Worm (Caenorhabditis elegans): ENCODE data around the gene popl-7.

The popl-7 gene

ce11 chrIV:13393246-13393716, 22.8 kb downstream of the popl-7 start (continued):
- no peak for TF ChIP-seq lag-1 (GFP tag; IDR thresholded peaks at IDR 0.05)
- TF ChIP-seq F33H1.4 (GFP tag; IDR thresholded peaks at IDR 0.05), result no peak
- TF ChIP-seq lin-54 (GFP tag; optimal IDR thresholded peaks at IDR 0.05), result no peak
- TF ChIP-seq mcd-1 (GFP tag; IDR thresholded peaks at IDR 0.05), result no peak
- no peak for TF ChIP-seq attf-3 (GFP tag; conservative IDR thresholded peaks at IDR 0.05)
- TF ChIP-seq rpc-1 (optimal IDR thresholded peaks at IDR 0.05), result no peak
- no peak for TF ChIP-seq rpc-1 (tag; optimal IDR thresholded peaks at IDR 0.05)
- no peak for TF ChIP-seq ekl-4 (GFP tag; IDR thresholded peaks at IDR 0.05)
- no peak for TF ChIP-seq F39B2.1 (GFP tag; IDR thresholded peaks at IDR 0.05)
- no peak for TF ChIP-seq hmg-20 (GFP tag; IDR thresholded peaks at IDR 0.05)
- TF ChIP-seq nfyb-1 (GFP tag; IDR thresholded peaks at IDR 0.05), result peak; percentile 69
- no peak for TF ChIP-seq let-526 (GFP tag; IDR thresholded peaks at IDR 0.05)
- no peak for TF ChIP-seq chd-7 (tag; optimal IDR thresholded peaks at IDR 0.05)
- TF ChIP-seq snpc-3.4 (tag; optimal IDR thresholded peaks at IDR 0.05), result no peak
- TF ChIP-seq dpl-1 (GFP tag; optimal IDR thresholded peaks at IDR 0.05), result no peak
- TF ChIP-seq attf-5 (GFP tag; optimal IDR thresholded peaks at IDR 0.05), result no peak
- no peak for TF ChIP-seq madf-6 (GFP tag; IDR thresholded peaks at IDR 0.05)
- TF ChIP-seq D2030.7 (GFP tag; IDR thresholded peaks at IDR 0.05), result no peak
- no peak for TF ChIP-seq snpc-1.3 (tag; optimal IDR thresholded peaks at IDR 0.05; ENCODE audit: insufficient read depth)
- TF ChIP-seq gei-17 (GFP tag; optimal IDR thresholded peaks at IDR 0.05), result no peak
- TF ChIP-seq egl-44 (GFP tag; IDR thresholded peaks at IDR 0.05), result no peak
- TF ChIP-seq C06A6.2 (GFP tag; conservative IDR thresholded peaks at IDR 0.05), result no peak
- TF ChIP-seq ccch-3 (GFP tag; optimal IDR thresholded peaks at IDR 0.05), result no peak
- TF ChIP-seq nhr-80 (tag; optimal IDR thresholded peaks at IDR 0.05), result peak; percentile 81
- 0 out of 2 replicates have a peak, but pooled peaks have one; percentile 12 for TF ChIP-seq K11D2.4 (GFP tag; IDR thresholded peaks at IDR 0.05)
- no peak for TF ChIP-seq tbx-9 (tag; optimal IDR thresholded peaks at IDR 0.05; ENCODE audit: borderline replicate concordance)
- no peak for TF ChIP-seq egl-18 (GFP tag; IDR thresholded peaks at IDR 0.05)
- TF ChIP-seq ceh-100 (GFP tag; IDR thresholded peaks at IDR 0.05), result no peak
- 0 out of 2 replicates have a peak, but pooled peaks have one; percentile 7 for TF ChIP-seq lir-1 (GFP tag; conservative IDR thresholded peaks at IDR 0.05)
- TF ChIP-seq lin-40 (tag; optimal IDR thresholded peaks at IDR 0.05), result peak; percentile 77
- no peak for TF ChIP-seq hlh-12 (tag; optimal IDR thresholded peaks at IDR 0.05)
- TF ChIP-seq somi-1 (GFP tag; optimal IDR thresholded peaks at IDR 0.05), result peak; percentile 25
- TF ChIP-seq mel-28 (tag; optimal IDR thresholded peaks at IDR 0.05; ENCODE audit: borderline replicate concordance), result no peak
- TF ChIP-seq him-1 (tag; optimal IDR thresholded peaks at IDR 0.05), result no peak
- TF ChIP-seq sea-2 (GFP tag; IDR thresholded peaks at IDR 0.05), result no peak
- TF ChIP-seq F37B4.10 (GFP tag; IDR thresholded peaks at IDR 0.05), result no peak
- no peak for TF ChIP-seq F10E7.11 (tag; optimal IDR thresholded peaks at IDR 0.05)
- TF ChIP-seq F49E8.2 (tag; optimal IDR thresholded peaks at IDR 0.05; ENCODE audit: insufficient read depth), result no peak
- TF ChIP-seq B0336.3 (GFP tag; IDR thresholded peaks at IDR 0.05), result no peak
- no peak for TF ChIP-seq repo-1 (tag; optimal IDR thresholded peaks at IDR 0.05)
- no peak for TF ChIP-seq hrde-1 (tag; optimal IDR thresholded peaks at IDR 0.05; ENCODE audit: borderline replicate concordance)
- peak; percentile 7 for TF ChIP-seq tbp1 (GFP tag; optimal IDR thresholded peaks at IDR 0.05)
- no peak for TF ChIP-seq pha-4 (tag; optimal IDR thresholded peaks at IDR 0.05)
- no peak for TF ChIP-seq sdz-38 (tag; optimal IDR thresholded peaks at IDR 0.05)
- no peak for TF ChIP-seq nfya-1 (tag; optimal IDR thresholded peaks at IDR 0.05; ENCODE audit: borderline replicate concordance, insufficient read depth)
- no peak for TF ChIP-seq hmg-1.2 (GFP tag; IDR thresholded peaks at IDR 0.05)
- no peak for TF ChIP-seq ama-1 (optimal IDR thresholded peaks at IDR 0.05)
- no peak for TF ChIP-seq ama-1 (GFP tag; optimal IDR thresholded peaks at IDR 0.05)
- no peak for TF ChIP-seq xnd-1 (tag; optimal IDR thresholded peaks at IDR 0.05)
- TF ChIP-seq F23B12.7 (tag; optimal IDR thresholded peaks at IDR 0.05; ENCODE audit: insufficient read depth), result no peak

Measured in whole organism, young adult.